Worm (Caenorhabditis elegans) whole organism, L4 larva: ENCODE data around the gene dct-15.

ENCODE experiments used
- ZK337.2 ChIP-seq: fragments of 200-800 bp; sonication (Bioruptor generic); IDR thresholded peaks from 2 replicates; pipeline ENCODE4 v1.3.6; 2022; ENCODE audit warnings: missing genetic modification reagents, missing genetic modification characterization, missing compliant biosample characterization
- ZK546.5 ChIP-seq, 2 experiments: sonication (generic microtip); optimal IDR thresholded peaks; 2 replicates each; lab custom pipeline; 2017; ENCODE audit warnings: missing biosample characterization in 2 of 2, missing genetic modification characterization in 2 of 2
- aly-2 ChIP-seq: sonication (generic microtip); optimal IDR thresholded peaks from 2 replicates; lab custom pipeline; 2018; ENCODE audit warnings: missing biosample characterization, missing genetic modification characterization
- egl-27 ChIP-seq: sonication (generic microtip); optimal IDR thresholded peaks from 3 replicates; lab custom pipeline; 2017; ENCODE audit warnings: missing biosample characterization, missing genetic modification reagents, missing genetic modification characterization
- nhr-11 ChIP-seq: fragments of 150-350 bp; optimal IDR thresholded peaks from 2 replicates; lab custom pipeline; 2014; ENCODE audit warnings: missing biosample characterization, missing genetic modification characterization
- pqm-1 ChIP-seq: sonication (generic microtip); optimal IDR thresholded peaks from 2 replicates; lab custom pipeline; 2017; ENCODE audit warnings: missing biosample characterization, missing genetic modification characterization
- set-16 ChIP-seq: fragments of 200-800 bp; sonication (Bioruptor generic); IDR thresholded peaks from 2 replicates; pipeline ENCODE4 v1.3.6; 2022; ENCODE audit warnings: missing genetic modification reagents, missing genetic modification characterization, missing compliant biosample characterization

ce11 chrIV:9810633-9811032 lies at the start of gene dct-15:
- TF ChIP-seq nhr-11 (tag; lab: Kevin White, UChicago), result no peak
- no peak for TF ChIP-seq egl-27
- no peak for TF ChIP-seq set-16 (GFP tag; lab: Robert Waterston, UW)
- TF ChIP-seq ZK546.5 (tag; optimal IDR thresholded peaks at IDR 0.05; lab: Kevin White, UChicago), result no peak
- TF ChIP-seq aly-2 (tag; lab: Kevin White, UChicago), result no peak
- no peak for TF ChIP-seq pqm-1 (tag; lab: Kevin White, UChicago)
- no peak for TF ChIP-seq ZK337.2 (GFP tag; lab: Robert Waterston, UW)
